Worm (Caenorhabditis elegans) whole organism, L4/young adult: ENCODE measurements around the gene cyn-10.
A peak's percentile ranks its signal among the peaks of the same experiment; 100 is the strongest.

Experiments
- W03F9.2 ChIP-seq: fragments of 150-350 bp; optimal IDR thresholded peaks from 2 replicates; lab custom pipeline; 2014; ENCODE audit warnings: missing biosample characterization, missing genetic modification characterization
- dao-5 ChIP-seq: sonication (generic microtip); optimal IDR thresholded peaks from 2 replicates; lab custom pipeline; 2016; ENCODE audit warnings: missing genotype, missing genetic modification characterization, moderate library complexity, missing compliant biosample characterization
- him-1 ChIP-seq: sonication (generic microtip); optimal IDR thresholded peaks from 2 replicates; lab custom pipeline; 2016; ENCODE audit warnings: missing genotype, missing genetic modification reagents, missing genetic modification characterization, missing compliant biosample characterization

DNA sequence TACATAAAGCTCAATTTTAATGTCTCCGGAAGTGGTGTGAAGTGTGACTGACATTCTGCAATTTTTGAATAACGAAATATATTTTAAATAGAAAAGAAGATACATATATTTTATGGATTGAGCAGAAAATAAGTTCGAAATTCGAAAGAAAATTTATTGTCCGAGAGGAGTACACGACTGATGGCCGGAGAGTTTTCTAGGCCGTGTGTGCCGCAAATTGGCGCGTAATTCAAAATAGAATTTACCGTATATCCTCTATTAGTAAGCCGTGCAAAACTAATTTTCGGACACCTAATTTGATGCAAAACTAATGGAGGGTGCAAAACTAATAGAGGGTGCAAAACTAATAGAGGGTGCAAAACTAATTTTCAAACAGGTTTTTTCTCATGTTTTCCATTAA, at the start of gene cyn-10:
- TF ChIP-seq him-1 (tag; lab: Kevin White, UChicago): peak; percentile 42
- TF ChIP-seq dao-5 (tag; lab: Kevin White, UChicago): no peak
- peak; percentile 15 for TF ChIP-seq W03F9.2
